Worm (Caenorhabditis elegans) whole organism, L4 larva: Measurements from ENCODE around the gene F09C8.1.
A peak's percentile ranks its signal among the peaks of the same experiment; 100 is the strongest.

Source experiments
- D1046.2 ChIP-seq: fragments of 200-800 bp; sonication (Bioruptor generic); IDR thresholded peaks from 2 replicates; pipeline ENCODE4 v1.3.6; 2022; ENCODE audit warnings: missing genetic modification characterization, missing compliant biosample characterization
- F26F4.8 ChIP-seq: fragments of 200-800 bp; sonication (Bioruptor generic); conservative IDR thresholded peaks from 2 replicates; pipeline ENCODE4 v1.3.6; 2022; ENCODE audit warnings: missing genetic modification characterization, missing compliant biosample characterization
- T26A8.4 ChIP-seq: fragments of 200-800 bp; sonication (Bioruptor generic); IDR thresholded peaks from 2 replicates; pipeline ENCODE4 v1.3.6; 2022; ENCODE audit warnings: missing genetic modification characterization, missing compliant biosample characterization
- Y5F2A.4 ChIP-seq: fragments of 200-800 bp; sonication (Bioruptor generic); optimal IDR thresholded peaks from 2 replicates; lab custom pipeline; 2018; ENCODE audit warnings: mild to moderate bottlenecking, missing genetic modification characterization, missing compliant biosample characterization
- Y75B8A.6 ChIP-seq: fragments of 200-800 bp; sonication (Bioruptor generic); IDR thresholded peaks from 2 replicates; pipeline ENCODE4 v1.3.6; 2022; ENCODE audit warnings: missing genetic modification reagents, missing genetic modification characterization, missing compliant biosample characterization
- aha-1 ChIP-seq: fragments of 150-350 bp; peaks from one replicate; lab custom pipeline; 2014; ENCODE audit warnings: missing biosample characterization, missing genetic modification characterization
- ceh-44 ChIP-seq: fragments of 200-800 bp; sonication (Bioruptor generic); IDR thresholded peaks from 2 replicates; pipeline ENCODE4 v1.3.6; 2022; ENCODE audit warnings: missing genetic modification reagents, missing genetic modification characterization, missing compliant biosample characterization
- ceh-82 ChIP-seq: sonication (generic microtip); optimal IDR thresholded peaks from 2 replicates; lab custom pipeline; 2017; ENCODE audit warnings: missing biosample characterization, missing genetic modification characterization
- ctbp-1 ChIP-seq: fragments of 200-800 bp; sonication (Bioruptor generic); IDR thresholded peaks from 2 replicates; pipeline ENCODE4 v1.3.6; 2022; ENCODE audit warnings: missing genetic modification reagents, missing genetic modification characterization, missing compliant biosample characterization
- daf-16 ChIP-seq, 3 experiments: sonication (generic microtip); optimal IDR thresholded peaks; 2 replicates each; lab custom pipeline; 2016 to 2017; ENCODE audit warnings: missing genetic modification characterization in 3 of 3, missing genetic modification reagents in 3 of 3, mild to moderate bottlenecking in 2 of 3, missing compliant biosample characterization in 2 of 3, missing biosample characterization in 1 of 3, moderate library complexity in 1 of 3
- dmd-6 ChIP-seq: fragments of 200-800 bp; sonication (Bioruptor generic); IDR thresholded peaks from 2 replicates; pipeline ENCODE4 v1.3.6; 2022; ENCODE audit warnings: missing genetic modification reagents, missing genetic modification characterization, missing compliant biosample characterization
- dpl-1 ChIP-seq: fragments of 150-350 bp; optimal IDR thresholded peaks from 2 replicates; lab custom pipeline; 2014; ENCODE audit warnings: missing biosample characterization, missing genetic modification reagents, missing genetic modification characterization
- egl-27 ChIP-seq: sonication (generic microtip); optimal IDR thresholded peaks from 3 replicates; lab custom pipeline; 2017; ENCODE audit warnings: missing biosample characterization, missing genetic modification reagents, missing genetic modification characterization
- hif-1 ChIP-seq, 2 experiments: sonication (generic microtip); optimal IDR thresholded peaks; 2 replicates each; lab custom pipeline; 2016 to 2017; ENCODE audit warnings: missing compliant biosample characterization in 2 of 2, missing genetic modification characterization in 2 of 2, missing genetic modification reagents in 2 of 2, missing genotype in 2 of 2, mild to moderate bottlenecking in 1 of 2
- hlh-11 ChIP-seq: fragments of 200-800 bp; sonication (Bioruptor generic); optimal IDR thresholded peaks from 2 replicates; lab custom pipeline; 2018; ENCODE audit warnings: mild to moderate bottlenecking, missing genetic modification characterization, missing compliant biosample characterization
- hlh-30 ChIP-seq: sonication (generic microtip); optimal IDR thresholded peaks from 2 replicates; lab custom pipeline; 2017; ENCODE audit warnings: antibody characterized with exemption, mild to moderate bottlenecking, missing genetic modification characterization, missing compliant biosample characterization; ENCODE audit not compliant: insufficient read depth
- hmg-1.1 ChIP-seq: fragments of 200-800 bp; sonication (Bioruptor generic); IDR thresholded peaks from 2 replicates; pipeline ENCODE4 v1.3.6; 2022; ENCODE audit warnings: missing genetic modification reagents, missing genetic modification characterization, missing compliant biosample characterization
- lin-1 ChIP-seq: fragments of 200-800 bp; sonication (Bioruptor generic); IDR thresholded peaks from 2 replicates; pipeline ENCODE4 v1.3.6; 2022; ENCODE audit warnings: missing genetic modification reagents, missing genetic modification characterization, missing compliant biosample characterization
- lin-13 ChIP-seq: fragments of 150-350 bp; optimal IDR thresholded peaks from 2 replicates; lab custom pipeline; 2014; ENCODE audit warnings: missing biosample characterization, missing genetic modification reagents, missing genetic modification characterization
- lin-15B ChIP-seq: fragments of 150-350 bp; sonication (generic microtip); optimal IDR thresholded peaks from 3 replicates; lab custom pipeline; 2014; ENCODE audit warnings: missing biosample characterization, missing genetic modification characterization
- lsy-2 ChIP-seq, 2 experiments: fragments of 150-350 bp in 1 of 2; sonication (generic microtip) in 1 of 2; optimal IDR thresholded peaks; 2 replicates each; lab custom pipeline; 2014 to 2017; ENCODE audit warnings: missing biosample characterization in 2 of 2, missing genetic modification characterization in 2 of 2
- mdl-1 ChIP-seq, 2 experiments: fragments of 150-350 bp in 1 of 2; sonication (generic microtip) in 1 of 2; optimal IDR thresholded peaks; 2 replicates each; lab custom pipeline; 2014 to 2017; ENCODE audit warnings: missing biosample characterization in 2 of 2, missing genetic modification characterization in 2 of 2
- mdt-29 ChIP-seq: fragments of 200-800 bp; sonication (Bioruptor generic); IDR thresholded peaks from 2 replicates; pipeline ENCODE4 v1.3.6; 2022; ENCODE audit warnings: missing genetic modification reagents, missing genetic modification characterization, missing compliant biosample characterization
- mep-1 ChIP-seq: fragments of 150-350 bp; sonication (generic microtip); optimal IDR thresholded peaks from 3 replicates; lab custom pipeline; 2014; ENCODE audit warnings: missing biosample characterization, missing genetic modification characterization
- mxl-2 ChIP-seq: fragments of 200-800 bp; sonication (Bioruptor generic); conservative IDR thresholded peaks from 2 replicates; pipeline ENCODE4 v1.3.6; 2022; ENCODE audit warnings: missing genetic modification reagents, missing genetic modification characterization, missing compliant biosample characterization
- nhr-10 ChIP-seq: fragments of 150-350 bp; optimal IDR thresholded peaks from 2 replicates; lab custom pipeline; 2014; ENCODE audit warnings: missing biosample characterization, missing genetic modification characterization
- nhr-102 ChIP-seq: sonication (generic microtip); optimal IDR thresholded peaks from 2 replicates; lab custom pipeline; 2016; ENCODE audit warnings: mild to moderate bottlenecking, missing genetic modification characterization, moderate library complexity, missing compliant biosample characterization
- nhr-237 ChIP-seq: sonication (generic microtip); optimal IDR thresholded peaks from 2 replicates; lab custom pipeline; 2017; ENCODE audit warnings: missing biosample characterization, missing genetic modification characterization
- nhr-28 ChIP-seq: fragments of 150-350 bp; optimal IDR thresholded peaks from 2 replicates; lab custom pipeline; 2014; ENCODE audit warnings: missing biosample characterization, missing genetic modification characterization
- nhr-6 ChIP-seq: fragments of 150-350 bp; optimal IDR thresholded peaks from 2 replicates; lab custom pipeline; 2014; ENCODE audit warnings: missing biosample characterization, missing genetic modification characterization
- pha-4 ChIP-seq, 2 experiments: fragments of 150-350 bp in 1 of 2; fragments of 200-800 bp in 1 of 2; sonication (Bioruptor generic) in 1 of 2; IDR thresholded peaks in 1 of 2; optimal IDR thresholded peaks in 1 of 2; 2 replicates each; pipeline versions ENCODE4 v1.3.6 to Lab custom; 2014 to 2022; ENCODE audit warnings: missing genetic modification characterization in 2 of 2, missing genetic modification reagents in 2 of 2, missing biosample characterization in 1 of 2, missing compliant biosample characterization in 1 of 2
- php-3 ChIP-seq: fragments of 200-800 bp; sonication (Bioruptor generic); IDR thresholded peaks from 2 replicates; pipeline ENCODE4 v1.3.6; 2022; ENCODE audit warnings: missing genetic modification reagents, missing genetic modification characterization, missing compliant biosample characterization
- pqm-1 ChIP-seq: sonication (generic microtip); optimal IDR thresholded peaks from 2 replicates; lab custom pipeline; 2017; ENCODE audit warnings: missing biosample characterization, missing genetic modification characterization
- rbr-2 ChIP-seq: sonication (generic microtip); optimal IDR thresholded peaks from 2 replicates; lab custom pipeline; 2016; ENCODE audit warnings: missing genotype, missing genetic modification characterization, missing compliant biosample characterization
- sdz-12 ChIP-seq: fragments of 200-800 bp; sonication (Bioruptor generic); optimal IDR thresholded peaks from 2 replicates; lab custom pipeline; 2018; ENCODE audit warnings: mild to moderate bottlenecking, missing genetic modification characterization, missing compliant biosample characterization
- set-16 ChIP-seq: fragments of 200-800 bp; sonication (Bioruptor generic); IDR thresholded peaks from 2 replicates; pipeline ENCODE4 v1.3.6; 2022; ENCODE audit warnings: missing genetic modification reagents, missing genetic modification characterization, missing compliant biosample characterization
- skn-1 ChIP-seq: fragments of 150-350 bp; optimal IDR thresholded peaks from 2 replicates; lab custom pipeline; 2014; ENCODE audit warnings: missing biosample characterization, missing genetic modification characterization
- snpc-1.2 ChIP-seq: fragments of 200-800 bp; sonication (Bioruptor generic); IDR thresholded peaks from 2 replicates; pipeline ENCODE4 v1.3.6; 2022; ENCODE audit warnings: missing genetic modification reagents, missing genetic modification characterization, missing compliant biosample characterization
- unc-62 ChIP-seq, 3 experiments: fragments of 150-350 bp in 1 of 3; sonication (generic microtip); optimal IDR thresholded peaks in 2 of 3; peaks in 1 of 3; 1 replicate in 1 of 3; 2 replicates in 2 of 3; lab custom pipeline; 2014 to 2017; ENCODE audit warnings: missing biosample characterization in 3 of 3, missing genetic modification characterization in 3 of 3, missing genetic modification reagents in 3 of 3, missing genotype in 1 of 3
- zfp-3 ChIP-seq: fragments of 200-800 bp; sonication (Bioruptor generic); conservative IDR thresholded peaks from 2 replicates; pipeline ENCODE4 v1.3.6; 2022; ENCODE audit warnings: missing genetic modification reagents, missing genetic modification characterization, missing compliant biosample characterization
- ztf-11 ChIP-seq: fragments of 150-350 bp; optimal IDR thresholded peaks from 2 replicates; lab custom pipeline; 2014; ENCODE audit warnings: missing biosample characterization, missing genetic modification characterization

Gene F09C8.1

ce11 chrX:16143853-16144252, 19.5 kb downstream of the F09C8.1 start (continued):
- TF ChIP-seq mep-1 (tag; lab: Kevin White, UChicago): peak; percentile 26
- TF ChIP-seq T26A8.4 (GFP tag; lab: Robert Waterston, UW): no peak
- TF ChIP-seq nhr-6: no peak
- no peak for TF ChIP-seq ceh-82
- no peak for TF ChIP-seq lin-15B (tag; lab: Kevin White, UChicago)

DNA sequence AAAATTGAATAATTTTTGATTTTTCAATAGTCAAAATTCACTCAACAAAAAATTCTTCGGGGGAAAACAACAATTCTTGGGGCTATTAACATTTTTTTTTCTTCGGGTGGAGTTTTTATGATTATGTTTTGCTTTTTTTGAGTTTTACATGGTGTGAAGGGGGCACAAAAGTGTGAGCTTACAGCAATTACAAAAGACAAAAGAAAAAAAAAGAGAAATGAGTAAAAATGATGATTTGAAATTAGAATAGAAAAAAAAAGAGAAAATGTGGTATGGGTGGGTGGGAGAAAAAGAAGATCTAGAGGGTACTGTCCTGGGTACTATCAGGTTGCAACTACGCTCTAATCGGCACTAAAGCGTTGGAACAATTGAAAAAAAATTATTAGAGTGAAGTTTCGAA, 22.5 kb downstream of the F09C8.1 start:
- no peak for TF ChIP-seq snpc-1.2 (GFP tag; lab: Robert Waterston, UW)
- no peak for TF ChIP-seq hlh-30 (tag; lab: Kevin White, UChicago)
- peak in 1 of 2 experiments; percentile 92 for TF ChIP-seq unc-62 (GFP tag; optimal IDR thresholded peaks at IDR 0.05 in 1 of 2; lab: Kevin White, UChicago)
- TF ChIP-seq unc-62 (tag; optimal IDR thresholded peaks at IDR 0.05; lab: Kevin White, UChicago): no peak

DNA sequence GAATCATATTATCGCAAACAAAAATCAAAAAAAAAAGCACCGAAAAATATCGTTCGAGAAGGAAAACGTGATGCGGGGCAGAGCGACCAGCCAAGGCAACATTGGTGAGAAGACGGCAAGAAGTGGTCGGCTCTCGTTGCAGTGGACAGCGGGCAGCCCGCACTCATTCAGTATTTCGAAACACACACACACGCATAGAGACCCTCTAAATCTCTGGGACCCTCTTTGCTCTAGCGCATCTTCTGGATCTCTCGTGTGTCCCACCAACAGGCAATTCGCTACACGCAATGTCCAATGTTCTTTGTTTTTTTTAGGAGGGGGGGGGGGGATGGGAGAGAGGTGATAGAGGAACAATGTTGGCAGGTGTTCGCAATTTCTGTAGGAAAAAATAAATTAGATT, 29.5 kb downstream of the F09C8.1 start:
- peak in 1 of 2 experiments; percentile 18 for TF ChIP-seq mdl-1 (tag; optimal IDR thresholded peaks at IDR 0.05; lab: Kevin White, UChicago)
- peak in 1 of 2 experiments; percentile 25 for TF ChIP-seq lsy-2 (tag; optimal IDR thresholded peaks at IDR 0.05; lab: Kevin White, UChicago)
- no peak for TF ChIP-seq dpl-1 (GFP tag; lab: Kevin White, UChicago)
- TF ChIP-seq ceh-44: no peak
- peak; percentile 53; the same call in 1 of the 2 replicates for TF ChIP-seq hmg-1.1 (GFP tag; lab: Robert Waterston, UW)
- TF ChIP-seq egl-27 (tag; lab: Kevin White, UChicago): no peak
- no peak for TF ChIP-seq ceh-82
- TF ChIP-seq ctbp-1: peak; percentile 52; the same call in 1 of the 2 replicates
- TF ChIP-seq Y5F2A.4: no peak
- TF ChIP-seq pqm-1 (tag; lab: Kevin White, UChicago): no peak
- TF ChIP-seq nhr-237: no peak
- no peak for TF ChIP-seq lin-13
- TF ChIP-seq hif-1 (tag; optimal IDR thresholded peaks at IDR 0.05; lab: Kevin White, UChicago): peak in 1 of 2 experiments; percentile 18
- peak; percentile 18; the same call in 1 of the 2 replicates for TF ChIP-seq set-16 (GFP tag; lab: Robert Waterston, UW)
- TF ChIP-seq hlh-30 (tag; lab: Kevin White, UChicago): peak; percentile 24
- peak; percentile 95 for TF ChIP-seq aha-1
- no peak for TF ChIP-seq lin-1 (GFP tag; lab: Robert Waterston, UW)

ce11 chrX:16131044-16131443, 32.3 kb downstream of the F09C8.1 start:
- TF ChIP-seq ceh-44 (no peak), php-3 (0 out of 2 replicates have a peak, but pooled peaks have one; percentile 38), nhr-10 (tag; lab: Kevin White, UChicago) (peak; percentile 35), sdz-12 (no peak), mdt-29 (GFP tag; lab: Robert Waterston, UW) (0 out of 2 replicates have a peak, but pooled peaks have one; percentile 35), hif-1 (tag; optimal IDR thresholded peaks at IDR 0.05; lab: Kevin White, UChicago) (peak; percentile 73 to 97), hlh-11 (peak; percentile 86), set-16 (GFP tag; lab: Robert Waterston, UW) (peak; percentile 25; the same call in 1 of the 2 replicates), ztf-11 (tag; lab: Kevin White, UChicago) (no peak), rbr-2 (no peak), T26A8.4 (GFP tag; lab: Robert Waterston, UW) (0 out of 2 replicates have a peak, but pooled peaks have one; percentile 38), Y75B8A.6 (GFP tag; lab: Robert Waterston, UW) (no peak), egl-27 (tag; lab: Kevin White, UChicago) (no peak), aha-1 (peak; percentile 99), skn-1 (tag; lab: Kevin White, UChicago) (no peak), mdl-1 (tag; optimal IDR thresholded peaks at IDR 0.05; lab: Kevin White, UChicago) (peak; percentile 63 to 93), pqm-1 (tag; lab: Kevin White, UChicago) (peak; percentile 21), nhr-6 (peak; percentile 38), lsy-2 (tag; optimal IDR thresholded peaks at IDR 0.05; lab: Kevin White, UChicago) (peak in 1 of 2 experiments; percentile 45), dmd-6 (GFP tag; lab: Robert Waterston, UW) (peak; percentile 74), nhr-102 (tag; lab: Kevin White, UChicago) (peak; percentile 14), D1046.2 (GFP tag; lab: Robert Waterston, UW) (0 out of 2 replicates have a peak, but pooled peaks have one; percentile 14), mxl-2 (GFP tag; lab: Robert Waterston, UW) (no peak), zfp-3 (GFP tag; lab: Robert Waterston, UW) (no peak), hmg-1.1 (GFP tag; lab: Robert Waterston, UW) (peak; percentile 35), pha-4 (GFP tag; IDR thresholded peaks at IDR 0.05; lab: Robert Waterston, UW) (peak; percentile 59; the same call in 1 of the 2 replicates), pha-4 (tag; optimal IDR thresholded peaks at IDR 0.05; lab: Kevin White, UChicago) (peak; percentile 93), F26F4.8 (GFP tag; lab: Robert Waterston, UW) (no peak), mep-1 (tag; lab: Kevin White, UChicago) (peak; percentile 81), nhr-28 (tag; lab: Kevin White, UChicago) (peak; percentile 79), lin-13 (peak; percentile 3), daf-16 (GFP tag; optimal IDR thresholded peaks at IDR 0.05; lab: Kevin White, UChicago) (peak in 1 of 2 experiments; percentile 42), daf-16 (tag; optimal IDR thresholded peaks at IDR 0.05; lab: Kevin White, UChicago) (peak; percentile 99)
